Worm (Caenorhabditis elegans) whole organism, late embryonic: Measurements from ENCODE around the gene C49F5.7.

ENCODE experiments used
- ceh-30 ChIP-seq: fragments of 150-350 bp; optimal IDR thresholded peaks from 2 replicates; lab custom pipeline; 2014; ENCODE audit warnings: missing biosample characterization, missing genetic modification characterization
- lin-11 ChIP-seq: fragments of 200-800 bp; sonication (Bioruptor generic); optimal IDR thresholded peaks from 2 replicates; lab custom pipeline; 2018; ENCODE audit warnings: mild to moderate bottlenecking, missing genetic modification characterization, missing compliant biosample characterization

DNA sequence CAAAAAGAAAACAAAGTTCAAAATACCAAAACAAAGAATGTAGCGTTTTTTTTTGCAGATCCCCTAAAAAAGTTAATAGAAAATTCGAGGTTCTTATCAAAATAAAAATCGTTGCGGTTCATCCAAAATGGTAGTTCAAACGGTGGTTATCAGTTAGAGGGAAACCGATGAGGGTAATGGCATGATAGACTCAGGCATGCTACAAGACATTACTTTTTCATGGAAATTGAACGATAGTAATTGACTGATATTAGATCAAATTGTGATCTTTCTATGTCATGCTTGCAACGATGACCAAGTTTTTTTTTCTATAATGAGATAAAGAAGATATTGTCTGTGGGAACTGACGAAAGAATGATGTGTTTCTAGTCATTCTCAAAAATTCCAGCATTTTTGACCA, 30.0 kb upstream of the C49F5.7 start:
- TF ChIP-seq ceh-30 (tag; lab: Kevin White, UChicago) (no peak), lin-11 (tag; lab: Kevin White, UChicago) (no peak)
